Fruit fly (Drosophila melanogaster) whole organism, embryonic: Measurements from ENCODE around the gene CG12010.

Experiments
- Abd-B ChIP-seq: fragments of 200-800 bp; sonication (Bioruptor generic); optimal IDR thresholded peaks from 2 replicates; lab custom pipeline; 2018; ENCODE audit warnings: missing biosample characterization, mild to moderate bottlenecking, missing genetic modification characterization, moderate library complexity
- Awh ChIP-seq: fragments of 200-800 bp; sonication (Bioruptor generic); IDR thresholded peaks from 2 replicates; pipeline ENCODE4, ENCODE4 v1.3.6; 2022; ENCODE audit warnings: missing biosample characterization, missing genetic modification characterization
- CG1024 ChIP-seq: fragments of 200-800 bp; sonication (Bioruptor generic); IDR thresholded peaks from 2 replicates; pipeline ENCODE4 v1.3.6; 2022; ENCODE audit warnings: missing biosample characterization, missing genetic modification characterization
- CG11560 ChIP-seq: fragments of 200-800 bp; sonication (Bioruptor generic); IDR thresholded peaks from 3 replicates; pipeline ENCODE4 v1.3.6; 2022; ENCODE audit warnings: missing biosample characterization, missing genetic modification characterization
- CG12659 ChIP-seq: fragments of 200-800 bp; sonication (Bioruptor generic); optimal IDR thresholded peaks from 3 replicates; lab custom pipeline; 2017; ENCODE audit warnings: mild to moderate bottlenecking, missing biosample characterization, missing genetic modification reagents, missing genetic modification characterization
- CG13624 ChIP-seq: fragments of 200-800 bp; sonication (Bioruptor generic); optimal IDR thresholded peaks from 2 replicates; lab custom pipeline; 2016; ENCODE audit warnings: missing biosample characterization, missing genetic modification characterization
- CG16813 ChIP-seq: fragments of 200-800 bp; sonication (Bioruptor generic); IDR thresholded peaks from 3 replicates; pipeline ENCODE4 v1.3.6; 2022; ENCODE audit warnings: missing biosample characterization, missing genetic modification characterization; ENCODE audit not compliant: partially characterized antibody
- CG17186 ChIP-seq: fragments of 200-800 bp; sonication (Bioruptor generic); optimal IDR thresholded peaks from 3 replicates; lab custom pipeline; 2017; ENCODE audit warnings: missing biosample characterization, missing genetic modification reagents, missing genetic modification characterization
- CG17328 ChIP-seq: fragments of 200-800 bp; sonication (Bioruptor generic); IDR thresholded peaks from 2 replicates; pipeline ENCODE4 v1.3.6; 2022; ENCODE audit warnings: missing biosample characterization, missing genetic modification characterization
- CG17829 ChIP-seq: fragments of 200-800 bp; optimal IDR thresholded peaks from 2 replicates; lab custom pipeline; 2019; ENCODE audit warnings: missing biosample characterization, mild to moderate bottlenecking, missing genetic modification characterization, moderate library complexity
- CG1832 ChIP-seq: fragments of 200-800 bp; sonication (Bioruptor generic); optimal IDR thresholded peaks from 2 replicates; lab custom pipeline; 2017; ENCODE audit warnings: missing biosample characterization, mild to moderate bottlenecking, missing genetic modification characterization, inconsistent platforms
- CG2129 ChIP-seq: fragments of 200-800 bp; sonication (Bioruptor generic); IDR thresholded peaks from 2 replicates; pipeline ENCODE4 v1.3.6; 2022; ENCODE audit warnings: missing biosample characterization, missing genetic modification characterization; ENCODE audit not compliant: partially characterized antibody
- CG31441 ChIP-seq: fragments of 200-800 bp; sonication (Bioruptor generic); IDR thresholded peaks from 2 replicates; pipeline ENCODE4 v1.3.6; 2022; ENCODE audit warnings: missing biosample characterization, missing genetic modification characterization
- CG3281 ChIP-seq: fragments of 200-800 bp; sonication (Bioruptor generic); optimal IDR thresholded peaks from 3 replicates; lab custom pipeline; 2017; ENCODE audit warnings: missing biosample characterization, mild to moderate bottlenecking, missing genetic modification characterization
- CG3995 ChIP-seq: fragments of 200-800 bp; sonication (Bioruptor generic); optimal IDR thresholded peaks from 3 replicates; lab custom pipeline; 2016; ENCODE audit warnings: missing biosample characterization, missing genetic modification characterization
- CG42726 ChIP-seq: fragments of 200-800 bp; sonication (Bioruptor generic); IDR thresholded peaks from 2 replicates; pipeline ENCODE4 v1.3.6; 2022; ENCODE audit warnings: missing biosample characterization, missing genetic modification characterization; ENCODE audit not compliant: partially characterized antibody
- CG4617 ChIP-seq: fragments of 200-800 bp; sonication (Bioruptor generic); optimal IDR thresholded peaks from 3 replicates; lab custom pipeline; 2016; ENCODE audit warnings: missing biosample characterization, missing genetic modification characterization, borderline replicate concordance
- CG4730 ChIP-seq: fragments of 200-800 bp; sonication (Bioruptor generic); IDR thresholded peaks from 2 replicates; pipeline ENCODE4 v1.3.6; 2022; ENCODE audit warnings: missing biosample characterization, missing genetic modification characterization
- CG7987 ChIP-seq: fragments of 200-800 bp; sonication (Bioruptor generic); optimal IDR thresholded peaks from 2 replicates; lab custom pipeline; 2018; ENCODE audit warnings: missing biosample characterization, mild to moderate bottlenecking, missing genetic modification characterization, moderate library complexity
- CG9437 ChIP-seq: fragments of 200-800 bp; sonication (Bioruptor generic); optimal IDR thresholded peaks from 2 replicates; lab custom pipeline; 2018; ENCODE audit warnings: missing biosample characterization, mild to moderate bottlenecking, missing genetic modification characterization
- Dll ChIP-seq: fragments of 200-800 bp; sonication (Bioruptor generic); IDR thresholded peaks from 4 replicates; pipeline ENCODE4 v1.3.6; 2022; ENCODE audit warnings: missing biosample characterization, missing genetic modification characterization; ENCODE audit not compliant: partially characterized antibody
- Dp ChIP-seq: fragments of 200-800 bp; sonication (Bioruptor generic); optimal IDR thresholded peaks from 2 replicates; lab custom pipeline; 2018; ENCODE audit warnings: missing biosample characterization, mild to moderate bottlenecking, missing genetic modification characterization, moderate library complexity
- Dref ChIP-seq: fragments of 200-800 bp; sonication (Bioruptor generic); IDR thresholded peaks from 2 replicates; pipeline ENCODE4 v1.3.6; 2022; ENCODE audit warnings: missing biosample characterization, missing genetic modification characterization
- Eip74EF ChIP-seq, 2 experiments: fragments of 200-800 bp in 1 of 2; fragments of >200 bp in 1 of 2; sonication (Bioruptor generic) in 1 of 2; optimal IDR thresholded peaks; 2 replicates each; lab custom pipeline; 2017 to 2019; ENCODE audit warnings: missing biosample characterization in 2 of 2, missing genetic modification characterization in 2 of 2, mild to moderate bottlenecking in 1 of 2, moderate library complexity in 1 of 2
- HLH4C ChIP-seq: fragments of 200-800 bp; sonication (Bioruptor generic); IDR thresholded peaks from 3 replicates; pipeline ENCODE4 v1.3.6; 2022; ENCODE audit warnings: missing biosample characterization, missing genetic modification characterization; ENCODE audit not compliant: partially characterized antibody
- HmgD ChIP-seq: fragments of 200-800 bp; sonication (Bioruptor generic); optimal IDR thresholded peaks from 3 replicates; lab custom pipeline; 2016; ENCODE audit warnings: missing biosample characterization, missing genetic modification characterization
- NFAT ChIP-seq: fragments of 200-800 bp; sonication (Bioruptor generic); IDR thresholded peaks from 2 replicates; pipeline ENCODE4 v1.3.6; 2022; ENCODE audit warnings: missing biosample characterization, missing genetic modification characterization
- Neu2 ChIP-seq: fragments of 200-800 bp; sonication (Bioruptor generic); optimal IDR thresholded peaks from 3 replicates; lab custom pipeline; 2016; ENCODE audit warnings: missing biosample characterization, missing genetic modification characterization, borderline replicate concordance
- Nf-YC ChIP-seq: fragments of 200-800 bp; optimal IDR thresholded peaks from 3 replicates; lab custom pipeline; 2019; ENCODE audit warnings: missing biosample characterization, mild to moderate bottlenecking, missing genetic modification characterization, moderate library complexity
- Scr ChIP-seq: fragments of 200-800 bp; sonication (Bioruptor generic); IDR thresholded peaks from 2 replicates; pipeline ENCODE4 v1.3.6; 2022; ENCODE audit warnings: missing biosample characterization, missing genetic modification characterization; ENCODE audit not compliant: partially characterized antibody
- Sry-β ChIP-seq: fragments of 200-800 bp; sonication (Bioruptor generic); optimal IDR thresholded peaks from 2 replicates; lab custom pipeline; 2018; ENCODE audit warnings: missing biosample characterization, mild to moderate bottlenecking, missing genetic modification characterization, moderate library complexity
- YL-1 ChIP-seq: fragments of 200-800 bp; sonication (Bioruptor generic); optimal IDR thresholded peaks from 3 replicates; lab custom pipeline; 2017; ENCODE audit warnings: missing biosample characterization, mild to moderate bottlenecking, missing genetic modification characterization
- bbx ChIP-seq: fragments of 200-800 bp; sonication (Bioruptor generic); IDR thresholded peaks from 2 replicates; pipeline ENCODE4 v1.3.6; 2022; ENCODE audit warnings: missing biosample characterization, missing genetic modification characterization; ENCODE audit not compliant: partially characterized antibody
- bigmax ChIP-seq: fragments of 200-800 bp; sonication (Bioruptor generic); optimal IDR thresholded peaks from 2 replicates; lab custom pipeline; 2018; ENCODE audit warnings: missing biosample characterization, mild to moderate bottlenecking, missing genetic modification characterization
- dimm ChIP-seq: fragments of 200-800 bp; sonication (Bioruptor generic); IDR thresholded peaks from 2 replicates; pipeline ENCODE4 v1.3.6; 2022; ENCODE audit warnings: missing biosample characterization, missing genetic modification characterization
- ems ChIP-seq: fragments of 200-800 bp; sonication (Bioruptor generic); optimal IDR thresholded peaks from 3 replicates; lab custom pipeline; 2016; ENCODE audit warnings: missing biosample characterization, missing genetic modification characterization
- ftz-f1 ChIP-seq: fragments of 200-800 bp; sonication (Bioruptor generic); optimal IDR thresholded peaks from 2 replicates; lab custom pipeline; 2016; ENCODE audit warnings: missing biosample characterization, missing genetic modification characterization
- jing ChIP-seq: fragments of 200-800 bp; sonication (Bioruptor generic); optimal IDR thresholded peaks from 2 replicates; lab custom pipeline; 2018; ENCODE audit warnings: missing biosample characterization, mild to moderate bottlenecking, missing genetic modification characterization
- kah ChIP-seq: fragments of 200-800 bp; sonication (Bioruptor generic); optimal IDR thresholded peaks from 2 replicates; lab custom pipeline; 2018; ENCODE audit warnings: missing biosample characterization, mild to moderate bottlenecking, missing genetic modification characterization
- klu ChIP-seq: fragments of 200-800 bp; sonication (Bioruptor generic); IDR thresholded peaks from 2 replicates; pipeline ENCODE4 v1.3.6; 2022; ENCODE audit warnings: missing biosample characterization, missing genetic modification characterization
- lilli ChIP-seq: fragments of 200-800 bp; sonication (Bioruptor generic); optimal IDR thresholded peaks from 3 replicates; lab custom pipeline; 2016; ENCODE audit warnings: missing biosample characterization, missing genetic modification characterization
- luna ChIP-seq: fragments of 200-800 bp; sonication (Bioruptor generic); optimal IDR thresholded peaks from 2 replicates; lab custom pipeline; 2016; ENCODE audit warnings: missing biosample characterization, missing genetic modification characterization
- mld ChIP-seq: fragments of 200-800 bp; sonication (Bioruptor generic); IDR thresholded peaks from 3 replicates; pipeline ENCODE4 v1.3.6; 2022; ENCODE audit warnings: missing biosample characterization, missing genetic modification characterization; ENCODE audit not compliant: partially characterized antibody
- nom ChIP-seq: fragments of 200-800 bp; sonication (Bioruptor generic); optimal IDR thresholded peaks from 2 replicates; lab custom pipeline; 2017; ENCODE audit warnings: missing biosample characterization, missing genetic modification characterization, mild to moderate bottlenecking, moderate library complexity, missing genetic modification reagents
- unc-4 ChIP-seq: fragments of 200-800 bp; sonication (Bioruptor generic); IDR thresholded peaks from 2 replicates; pipeline ENCODE4 v1.3.6; 2022; ENCODE audit warnings: missing biosample characterization, missing genetic modification characterization; ENCODE audit not compliant: partially characterized antibody
- wek ChIP-seq: fragments of 200-800 bp; sonication (Bioruptor generic); optimal IDR thresholded peaks from 3 replicates; lab custom pipeline; 2018; ENCODE audit warnings: missing biosample characterization, mild to moderate bottlenecking, missing genetic modification characterization, moderate library complexity
- z ChIP-seq: fragments of 200-800 bp; sonication (Bioruptor generic); IDR thresholded peaks from 3 replicates; pipeline ENCODE4 v1.3.6; 2022; ENCODE audit warnings: missing biosample characterization, missing genetic modification characterization
- zf30C ChIP-seq: fragments of 200-800 bp; sonication (Bioruptor generic); optimal IDR thresholded peaks from 3 replicates; lab custom pipeline; 2018; ENCODE audit warnings: missing biosample characterization, mild to moderate bottlenecking, missing genetic modification characterization

Gene CG12010

dm6 chr3L:3373994-3374623, at the start of gene CG12010, which contains the start of gene Ythdc1:
Gene CG12010 (plus strand): TSS chr3L:3374282.
Gene Ythdc1 (minus strand): TSS chr3L:3374170.
- TF ChIP-seq Awh (GFP tag; lab: Robert Waterston, UW) (no peak), CG3281 (no peak), CG4730 (GFP tag; lab: Robert Waterston, UW) (no peak), bbx (GFP tag; lab: Robert Waterston, UW) (peak; percentile 93), kah (peak; percentile 31), CG17328 (GFP tag; lab: Robert Waterston, UW) (no peak), CG12659 (GFP tag; lab: Kevin White, UChicago) (no peak), YL-1 (GFP tag; lab: Kevin White, UChicago) (peak; percentile 99), CG1832 (peak; percentile 83), Dll (peak; percentile 89), luna (no peak), Eip74EF (GFP tag; optimal IDR thresholded peaks at IDR 0.05; lab: Kevin White, UChicago) (no peak), NFAT (no peak), HmgD (GFP tag; lab: Kevin White, UChicago) (peak; percentile 3), CG9437 (GFP tag; lab: Kevin White, UChicago) (no peak), Dp (GFP tag; lab: Kevin White, UChicago) (peak; percentile 58), CG17829 (tag; lab: Kevin White, UChicago) (peak; percentile 41), Sry-β (peak; percentile 83), zf30C (GFP tag; lab: Kevin White, UChicago) (peak; percentile 49), CG11560 (peak; percentile 72; the same call in 1 of the 3 replicates), z (GFP tag; lab: Robert Waterston, UW) (no peak), CG13624 (GFP tag; lab: Kevin White, UChicago) (peak; percentile 78), CG7987 (peak; percentile 47), unc-4 (GFP tag; lab: Robert Waterston, UW) (peak; percentile 85), Dref (GFP tag; lab: Robert Waterston, UW) (peak; percentile 96), CG31441 (GFP tag; lab: Robert Waterston, UW) (no peak), CG42726 (GFP tag; lab: Robert Waterston, UW) (peak; percentile 85), klu (GFP tag; lab: Robert Waterston, UW) (peak; percentile 6; the same call in 1 of the 2 replicates), ems (GFP tag; lab: Kevin White, UChicago) (no peak), mld (peak; percentile 71; the same call in 2 of the 3 replicates), CG3995 (GFP tag; lab: Kevin White, UChicago) (peak; percentile 68), HLH4C (peak; percentile 94), CG2129 (GFP tag; lab: Robert Waterston, UW) (peak; percentile 68), lilli (GFP tag; lab: Kevin White, UChicago) (no peak), jing (GFP tag; lab: Kevin White, UChicago) (no peak), Neu2 (GFP tag; lab: Kevin White, UChicago) (peak; percentile 76), dimm (no peak), CG16813 (GFP tag; lab: Robert Waterston, UW) (peak; percentile 91), CG4617 (GFP tag; lab: Kevin White, UChicago) (peak; percentile 87), ftz-f1 (GFP tag; lab: Kevin White, UChicago) (peak; percentile 23), CG17186 (GFP tag; lab: Kevin White, UChicago) (peak; percentile 73), wek (GFP tag; lab: Kevin White, UChicago) (peak; percentile 4), CG1024 (GFP tag; lab: Robert Waterston, UW) (0 out of 2 replicates have a peak, but pooled peaks have one; percentile 7), Abd-B (GFP tag; lab: Kevin White, UChicago) (no peak), Scr (peak; percentile 88), bigmax (no peak), Nf-YC (tag; lab: Kevin White, UChicago) (peak; percentile 96), nom (GFP tag; lab: Kevin White, UChicago) (no peak)
